Worm (Caenorhabditis elegans) whole organism, late embryonic: Measurements from ENCODE around the gene F14H8.5.

Experiments
- K09A11.1 ChIP-seq: sonication (generic microtip); optimal IDR thresholded peaks from 2 replicates; lab custom pipeline; 2017; ENCODE audit warnings: antibody characterized with exemption, mild to moderate bottlenecking, missing genetic modification characterization, missing compliant biosample characterization; ENCODE audit not compliant: insufficient read depth
- T23F11.4 ChIP-seq: fragments of 200-800 bp; sonication (Bioruptor generic); optimal IDR thresholded peaks from 2 replicates; lab custom pipeline; 2018; ENCODE audit warnings: mild to moderate bottlenecking, missing genetic modification characterization, missing compliant biosample characterization
- ama-1 ChIP-seq: fragments of 150-350 bp; optimal IDR thresholded peaks from 2 replicates; lab custom pipeline; 2014
- ceh-34 ChIP-seq: sonication (generic microtip); optimal IDR thresholded peaks from 2 replicates; lab custom pipeline; 2016; ENCODE audit warnings: mild to moderate bottlenecking, missing genetic modification characterization, missing compliant biosample characterization
- ceh-6 ChIP-seq: fragments of 200-800 bp; sonication (Bioruptor generic); optimal IDR thresholded peaks from 2 replicates; lab custom pipeline; 2018; ENCODE audit warnings: mild to moderate bottlenecking, missing genetic modification characterization, missing compliant biosample characterization
- che-1 ChIP-seq: sonication (generic microtip); optimal IDR thresholded peaks from 2 replicates; lab custom pipeline; 2016; ENCODE audit warnings: mild to moderate bottlenecking, missing genetic modification characterization, missing compliant biosample characterization
- ets-4 ChIP-seq: sonication (generic microtip); optimal IDR thresholded peaks from 2 replicates; lab custom pipeline; 2016; ENCODE audit warnings: missing genetic modification characterization, missing compliant biosample characterization
- fkh-10 ChIP-seq: fragments of 150-350 bp; optimal IDR thresholded peaks from 2 replicates; lab custom pipeline; 2014; ENCODE audit warnings: missing biosample characterization, missing genetic modification reagents, missing genetic modification characterization
- lin-11 ChIP-seq: fragments of 200-800 bp; sonication (Bioruptor generic); optimal IDR thresholded peaks from 2 replicates; lab custom pipeline; 2018; ENCODE audit warnings: mild to moderate bottlenecking, missing genetic modification characterization, missing compliant biosample characterization
- mec-3 ChIP-seq: sonication (generic microtip); optimal IDR thresholded peaks from 2 replicates; lab custom pipeline; 2016; ENCODE audit warnings: borderline replicate concordance, missing genetic modification characterization, missing compliant biosample characterization
- nhr-11 ChIP-seq: fragments of 150-350 bp; optimal IDR thresholded peaks from 2 replicates; lab custom pipeline; 2014; ENCODE audit warnings: missing biosample characterization, missing genetic modification characterization
- unc-3 ChIP-seq, 2 experiments: fragments of 200-800 bp in 1 of 2; sonication (Bioruptor generic) in 1 of 2; sonication (generic microtip) in 1 of 2; conservative IDR thresholded peaks in 1 of 2; optimal IDR thresholded peaks in 1 of 2; 2 replicates each; pipeline versions ENCODE4 v1.3.6 to Lab custom; 2016 to 2022; ENCODE audit warnings: missing compliant biosample characterization in 2 of 2, missing genetic modification characterization in 2 of 2, missing genetic modification reagents in 1 of 2
- unc-86 ChIP-seq: sonication (generic microtip); optimal IDR thresholded peaks from 2 replicates; lab custom pipeline; 2016; ENCODE audit warnings: missing genetic modification characterization, missing compliant biosample characterization

- TF ChIP-seq ceh-6 (no peak), lin-11 (tag; lab: Kevin White, UChicago) (no peak), unc-86 (tag; lab: Kevin White, UChicago) (no peak), mec-3 (tag; lab: Kevin White, UChicago) (no peak), ceh-34 (no peak), fkh-10 (GFP tag; lab: Kevin White, UChicago) (no peak), unc-3 (GFP tag; conservative IDR thresholded peaks at IDR 0.05; lab: Robert Waterston, UW) (no peak), unc-3 (tag; optimal IDR thresholded peaks at IDR 0.05; lab: Kevin White, UChicago) (no peak), che-1 (tag; lab: Kevin White, UChicago) (no peak), ama-1 (lab: Kevin White, UChicago) (no peak), ets-4 (tag; lab: Kevin White, UChicago) (no peak), K09A11.1 (no peak), nhr-11 (tag; lab: Kevin White, UChicago) (no peak), T23F11.4 (GFP tag; lab: Kevin White, UChicago) (no peak)
These were observed 40.9 kb upstream of the F14H8.5 start, which contains the start of gene xbx-1 for ce11 chrV:14979937-14980336.
